Worm (Caenorhabditis elegans): ENCODE results near the gene cdc-48.2.

cdc-48.2 gene

ce11 chrII:8170374-8170773 lies 32.1 kb downstream of the cdc-48.2 start, which contains the start of gene T05C12.11:
Gene T05C12.11 (minus strand): TSS chrII:8170474.
- TF ChIP-seq nhr-19 (GFP tag; conservative IDR thresholded peaks at IDR 0.05) (no peak), mef-2 (tag; optimal IDR thresholded peaks at IDR 0.05) (no peak), ztf-4 (tag; optimal IDR thresholded peaks at IDR 0.05) (no peak), skn-1 (tag; optimal IDR thresholded peaks at IDR 0.05) (no peak), C34B4.2 (tag; optimal IDR thresholded peaks at IDR 0.05) (no peak), lin-14 (GFP tag; optimal IDR thresholded peaks at IDR 0.05) (peak; percentile 17)

- TF ChIP-seq F16B12.6 (tag; optimal IDR thresholded peaks at IDR 0.05) (no peak), aly-2 (tag; optimal IDR thresholded peaks at IDR 0.05) (no peak), isw-1 (GFP tag; IDR thresholded peaks at IDR 0.05) (no peak), ztf-11 (tag; optimal IDR thresholded peaks at IDR 0.05) (no peak), zag-1 (tag; optimal IDR thresholded peaks at IDR 0.05) (no peak), alr-1 (tag; optimal IDR thresholded peaks at IDR 0.05; ENCODE audit: borderline replicate concordance) (no peak), lin-15B (tag; optimal IDR thresholded peaks at IDR 0.05) (no peak), C34B4.2 (tag; optimal IDR thresholded peaks at IDR 0.05) (no peak), ceh-88 (GFP tag; IDR thresholded peaks at IDR 0.05) (no peak), elt-2 (tag; optimal IDR thresholded peaks at IDR 0.05) (no peak), lin-13 (GFP tag; optimal IDR thresholded peaks at IDR 0.05) (no peak), mep-1 (tag; optimal IDR thresholded peaks at IDR 0.05) (no peak), egl-13 (tag; optimal IDR thresholded peaks at IDR 0.05) (no peak), lir-3 (tag; optimal IDR thresholded peaks at IDR 0.05; ENCODE audit: poor library complexity) (no peak), xbp-1 (tag; optimal IDR thresholded peaks at IDR 0.05) (no peak), hlh-17 (GFP tag; optimal IDR thresholded peaks at IDR 0.05; ENCODE audit: borderline replicate concordance) (no peak), unc-86 (tag; optimal IDR thresholded peaks at IDR 0.05) (no peak), Y116A8C.19 (tag; optimal IDR thresholded peaks at IDR 0.05; ENCODE audit: borderline replicate concordance) (no peak), nhr-11 (tag; optimal IDR thresholded peaks at IDR 0.05) (no peak), nhr-85 (tag) (no peak)
These were observed 35.2 kb downstream of the cdc-48.2 start, which contains the start of the genes decr-1.3 and T05C12.1 for ce11 chrII:8173449-8173848. Gene decr-1.3 (minus strand): TSS chrII:8173549. Gene T05C12.1 (plus strand): TSS chrII:8173680.

- TF ChIP-seq irx-1 (tag; optimal IDR thresholded peaks at IDR 0.05), result no peak
These were observed 35.9 kb downstream of the cdc-48.2 start for ce11 chrII:8174148-8174547.

- TF ChIP-seq rnt-1 (tag; optimal IDR thresholded peaks at IDR 0.05), result no peak
- TF ChIP-seq lin-35 (GFP tag; optimal IDR thresholded peaks at IDR 0.05), result no peak
- TF ChIP-seq ceh-88 (GFP tag; IDR thresholded peaks at IDR 0.05), result no peak
- no peak for TF ChIP-seq nhr-20 (tag; optimal IDR thresholded peaks at IDR 0.05)
- TF ChIP-seq hlh-4 (tag; optimal IDR thresholded peaks at IDR 0.05), result no peak
- no peak for TF ChIP-seq nhr-12 (tag; optimal IDR thresholded peaks at IDR 0.05)
- no peak for TF ChIP-seq hpl-2 (GFP tag; optimal IDR thresholded peaks at IDR 0.05)
- no peak for TF ChIP-seq dsc-1 (tag; optimal IDR thresholded peaks at IDR 0.05)
- TF ChIP-seq blmp-1 (tag; optimal IDR thresholded peaks at IDR 0.05), result no peak
- TF ChIP-seq F16B12.6 (tag; optimal IDR thresholded peaks at IDR 0.05), result no peak
- TF ChIP-seq nhr-11 (tag; optimal IDR thresholded peaks at IDR 0.05), result no peak
- no peak for TF ChIP-seq snpc-4 (tag; optimal IDR thresholded peaks at IDR 0.05)
- TF ChIP-seq tlp-1 (tag; optimal IDR thresholded peaks at IDR 0.05), result no peak
- TF ChIP-seq grh-1 (GFP tag; IDR thresholded peaks at IDR 0.05), result no peak
- no peak for TF ChIP-seq zag-1 (tag; optimal IDR thresholded peaks at IDR 0.05)
- no peak for TF ChIP-seq ama-1 (optimal IDR thresholded peaks at IDR 0.05)
- TF ChIP-seq lsy-2 (tag; optimal IDR thresholded peaks at IDR 0.05), result no peak
These were observed 38.8 kb downstream of the cdc-48.2 start, which contains the start of gene acr-14 for ce11 chrII:8177095-8177494. Gene acr-14 (minus strand): TSS chrII:8177195.

Measured in whole organism, L1 larva.